Fruit fly (Drosophila melanogaster) S2 (cell line): ENCODE measurements around the gene CG14106.

Source experiments
- CG8478 ChIP-seq: fragments of >200 bp; optimal IDR thresholded peaks from 2 replicates; lab custom pipeline; 2018
- CTCF ChIP-seq, 2 experiments: fragments of >200 bp; optimal IDR thresholded peaks; 2 replicates each; lab custom pipeline; 2018

dm6 chr3L:13454755-13455154 is 29.3 kb upstream of the CG14106 start:
- TF ChIP-seq CG8478 (lab: Kevin White, UChicago), result no peak
- TF ChIP-seq CTCF (optimal IDR thresholded peaks at IDR 0.05; lab: Kevin White, UChicago), result no peak
